Worm (Caenorhabditis elegans): ENCODE measurements around the gene bre-5.

The bre-5 gene

ce11 chrIV:12032383-12032782 is 18.6 kb downstream of the bre-5 start (continued):
- TF ChIP-seq nhr-10 (tag; optimal IDR thresholded peaks at IDR 0.05) (no peak), sem-4 (tag; optimal IDR thresholded peaks at IDR 0.05) (peak; percentile 89), fos-1 (tag; optimal IDR thresholded peaks at IDR 0.05) (peak; percentile 85), ama-1 (optimal IDR thresholded peaks at IDR 0.05) (peak; percentile 77), nhr-21 (tag; optimal IDR thresholded peaks at IDR 0.05) (peak; percentile 80), nhr-129 (tag; optimal IDR thresholded peaks at IDR 0.05) (peak; percentile 99)

ce11 chrIV:12031003-12031402 is 20.0 kb downstream of the bre-5 start, which contains the start of the genes T12G3.6 and mrpl-51:
Gene T12G3.6, minus strand, starts transcription at chrIV:12031271.
Gene mrpl-51, plus strand, starts transcription at chrIV:12031324.
- TF ChIP-seq nhr-237 (tag; optimal IDR thresholded peaks at IDR 0.05) (no peak), peb-1 (tag; optimal IDR thresholded peaks at IDR 0.05) (no peak), fos-1 (tag; optimal IDR thresholded peaks at IDR 0.05) (no peak)

- TF ChIP-seq nhr-77 (tag; optimal IDR thresholded peaks at IDR 0.05) (no peak), mab-5 (tag; optimal IDR thresholded peaks at IDR 0.05) (no peak), lsy-2 (tag; optimal IDR thresholded peaks at IDR 0.05) (peak; percentile 18 to 80), ceh-16 (tag; optimal IDR thresholded peaks at IDR 0.05) (no peak), nhr-11 (tag; optimal IDR thresholded peaks at IDR 0.05) (no peak), zag-1 (tag; optimal IDR thresholded peaks at IDR 0.05) (no peak), nhr-21 (tag; optimal IDR thresholded peaks at IDR 0.05) (no peak), skn-1 (tag; optimal IDR thresholded peaks at IDR 0.05) (no peak), fos-1 (tag; optimal IDR thresholded peaks at IDR 0.05) (peak; percentile 9), lin-13 (GFP tag; optimal IDR thresholded peaks at IDR 0.05) (peak; percentile 31), nhr-237 (tag; optimal IDR thresholded peaks at IDR 0.05) (no peak), blmp-1 (tag; optimal IDR thresholded peaks at IDR 0.05; ENCODE audit: insufficient read depth) (peak; percentile 23), snpc-4 (tag; optimal IDR thresholded peaks at IDR 0.05) (no peak), nhr-129 (tag; optimal IDR thresholded peaks at IDR 0.05) (peak; percentile 63), ztf-11 (tag; optimal IDR thresholded peaks at IDR 0.05) (no peak), sem-4 (tag; optimal IDR thresholded peaks at IDR 0.05) (no peak), lin-39 (tag; optimal IDR thresholded peaks at IDR 0.05) (no peak), ceh-82 (tag; optimal IDR thresholded peaks at IDR 0.05) (no peak), mdl-1 (tag; optimal IDR thresholded peaks at IDR 0.05) (no peak), mbf-1 (tag; optimal IDR thresholded peaks at IDR 0.05) (no peak), alr-1 (tag; optimal IDR thresholded peaks at IDR 0.05) (no peak), unc-55 (GFP tag; optimal IDR thresholded peaks at IDR 0.05) (peak; percentile 77), elt-3 (tag; optimal IDR thresholded peaks at IDR 0.05) (no peak), F13H6.1 (tag; optimal IDR thresholded peaks at IDR 0.05) (peak; percentile 30), ztf-1 (GFP tag; conservative IDR thresholded peaks at IDR 0.05) (no peak), ama-1 (optimal IDR thresholded peaks at IDR 0.05) (no peak), nhr-6 (tag; optimal IDR thresholded peaks at IDR 0.05) (no peak), crh-2 (tag; optimal IDR thresholded peaks at IDR 0.05) (no peak), sma-9 (GFP tag; optimal IDR thresholded peaks at IDR 0.05) (peak; percentile 5), sma-9 (tag; optimal IDR thresholded peaks at IDR 0.05) (no peak), C34F6.9 (tag; optimal IDR thresholded peaks at IDR 0.05) (peak; percentile 63), nhr-12 (tag; optimal IDR thresholded peaks at IDR 0.05) (no peak), nhr-25 (tag; optimal IDR thresholded peaks at IDR 0.05) (peak; percentile 9), aly-2 (tag; optimal IDR thresholded peaks at IDR 0.05) (no peak), sma-3 (GFP tag; optimal IDR thresholded peaks at IDR 0.05) (no peak), gmeb-1 (tag; optimal IDR thresholded peaks at IDR 0.05) (peak; percentile 25), unc-62 (GFP tag; optimal IDR thresholded peaks at IDR 0.05) (no peak), nhr-23 (tag; optimal IDR thresholded peaks at IDR 0.05) (no peak), dmd-4 (tag; optimal IDR thresholded peaks at IDR 0.05) (no peak), nhr-10 (tag; optimal IDR thresholded peaks at IDR 0.05) (no peak), Y55F3AM.14 (GFP tag; optimal IDR thresholded peaks at IDR 0.05) (no peak), elt-1 (tag; optimal IDR thresholded peaks at IDR 0.05) (no peak)
These were observed 21.3 kb downstream of the bre-5 start, which contains the start of gene T12G3.11 for ce11 chrIV:12029722-12030182. Gene T12G3.11, minus strand, starts transcription at chrIV:12029772.
